Fruit fly (Drosophila melanogaster): Measurements from ENCODE around the gene Idi.

The Idi gene

DNA sequence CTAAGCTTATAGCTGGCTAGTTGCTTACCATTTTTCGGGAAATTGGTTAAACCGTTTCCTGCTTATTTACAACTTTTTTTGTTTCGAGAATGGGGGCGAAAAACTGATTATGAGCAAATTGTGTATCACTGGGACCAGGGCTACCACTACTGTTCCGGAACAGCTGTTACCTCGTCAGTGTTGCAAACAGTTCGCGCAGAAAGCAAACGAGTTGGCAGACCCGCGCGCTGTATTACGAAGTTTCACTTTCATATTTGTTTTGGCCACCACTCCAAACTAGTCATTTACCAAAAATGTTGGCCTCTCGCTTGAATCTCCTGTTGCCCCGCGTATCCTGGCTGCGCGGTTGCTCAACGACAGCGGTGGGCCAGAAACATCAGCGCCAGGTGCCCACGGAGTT is at the start of gene Idi, which contains the start of gene AP-2sigma:
Gene Idi (plus strand): TSS at position 204 of the 400 bp plus-strand sequence.
Gene AP-2sigma (minus strand): TSS at position 153 of the 400 bp plus-strand sequence.
- TF ChIP-seq noc (tag; optimal IDR thresholded peaks at IDR 0.05), result peak; percentile 26

- TF ChIP-seq noc (tag; optimal IDR thresholded peaks at IDR 0.05), result no peak
These were observed 46.4 kb upstream of the Idi start, which contains the start of the genes CG3337 and Nelf-A for dm6 chr3R:21223453-21224057. CG3337 (minus strand) TSS chr3R:21223584. Nelf-A (plus strand) TSS chr3R:21223704.

dm6 chr3R:21224230-21224629 is 45.7 kb upstream of the Idi start:
- no peak for TF ChIP-seq noc (tag; optimal IDR thresholded peaks at IDR 0.05)

DNA sequence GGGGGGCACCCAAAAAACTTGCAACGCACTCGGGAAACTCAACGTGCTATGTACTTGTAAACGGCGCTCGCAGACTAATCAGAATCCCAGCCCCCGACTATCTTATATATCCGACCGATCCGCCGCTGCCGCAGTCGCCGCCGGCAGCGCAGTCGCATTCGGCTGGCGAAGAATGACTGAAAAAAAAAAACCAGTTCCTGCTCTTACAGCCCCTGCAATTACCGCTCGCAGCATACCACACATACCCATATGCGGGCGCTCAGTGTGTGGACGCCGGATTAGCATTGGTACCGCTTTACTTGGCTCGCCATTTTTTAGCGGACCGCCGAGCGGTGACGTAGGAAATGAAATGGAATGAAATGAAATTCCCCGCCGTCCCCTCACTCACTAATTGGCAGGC is 32.8 kb upstream of the Idi start, which contains the start of gene e:
Gene e (minus strand): TSS at position 79 of the 400 bp plus-strand sequence.
- TF ChIP-seq noc (tag; optimal IDR thresholded peaks at IDR 0.05), result no peak

- TF ChIP-seq noc (tag; optimal IDR thresholded peaks at IDR 0.05), result no peak
These were observed 28.6 kb upstream of the Idi start for dm6 chr3R:21241332-21241731.

DNA sequence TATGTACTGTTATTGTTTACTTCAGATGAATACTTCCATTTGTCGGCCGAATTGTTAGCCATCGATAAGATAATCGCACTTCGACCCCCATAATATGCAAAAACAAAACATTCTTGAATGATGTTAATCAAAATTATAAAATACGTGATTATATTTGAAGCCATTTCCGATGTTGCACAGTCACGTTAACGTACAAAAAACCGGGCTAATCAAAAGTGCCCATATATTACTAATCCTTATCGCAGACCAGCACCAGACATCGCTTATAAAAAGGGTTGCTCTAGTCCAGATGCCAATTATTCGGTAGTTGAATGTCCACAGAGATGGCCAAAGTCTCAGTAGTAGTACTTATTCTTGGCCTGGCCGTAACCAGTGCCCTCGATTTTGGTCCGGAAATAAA is 27.6 kb upstream of the Idi start, which contains the start of gene CG5892:
Gene CG5892 (plus strand): TSS at position 301 of the 400 bp plus-strand sequence.
- TF ChIP-seq noc (tag; optimal IDR thresholded peaks at IDR 0.05), result no peak

DNA sequence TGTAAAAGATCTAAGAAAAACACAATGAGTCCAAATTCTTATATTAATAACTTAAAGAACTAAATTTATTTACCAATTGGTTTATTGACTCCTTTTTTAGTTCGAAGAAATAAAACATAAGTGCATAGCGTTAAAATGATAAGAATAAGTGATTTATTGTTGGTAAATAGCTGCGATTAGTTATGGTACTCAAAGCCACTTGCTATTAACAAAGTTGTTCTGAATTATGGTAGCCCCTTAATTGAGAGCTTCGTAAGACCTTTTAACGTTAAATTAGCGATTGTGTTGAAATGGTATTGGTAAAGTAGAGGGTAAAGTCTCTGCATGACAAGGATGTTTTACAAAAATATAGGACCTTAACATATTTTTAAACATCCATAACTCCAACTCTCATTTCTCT is 24.1 kb upstream of the Idi start:
- peak; percentile 72 for TF ChIP-seq noc (tag; optimal IDR thresholded peaks at IDR 0.05)

dm6 chr3R:21246492-21247061 is 23.3 kb upstream of the Idi start, which contains the start of gene ETHR:
ETHR (plus strand) TSS chr3R:21247011.
- no peak for TF ChIP-seq noc (tag; optimal IDR thresholded peaks at IDR 0.05)

- no peak for TF ChIP-seq noc (tag; optimal IDR thresholded peaks at IDR 0.05)
These were observed 17.4 kb upstream of the Idi start for dm6 chr3R:21252478-21252877.

dm6 chr3R:21254296-21254695 is 15.6 kb upstream of the Idi start:
- TF ChIP-seq noc (tag; optimal IDR thresholded peaks at IDR 0.05), result no peak

dm6 chr3R:21260795-21261194 is 9.1 kb upstream of the Idi start:
- no peak for TF ChIP-seq noc (tag; optimal IDR thresholded peaks at IDR 0.05)

- TF ChIP-seq noc (tag; optimal IDR thresholded peaks at IDR 0.05), result no peak
These were observed 6.7 kb upstream of the Idi start for dm6 chr3R:21263177-21263576.

DNA sequence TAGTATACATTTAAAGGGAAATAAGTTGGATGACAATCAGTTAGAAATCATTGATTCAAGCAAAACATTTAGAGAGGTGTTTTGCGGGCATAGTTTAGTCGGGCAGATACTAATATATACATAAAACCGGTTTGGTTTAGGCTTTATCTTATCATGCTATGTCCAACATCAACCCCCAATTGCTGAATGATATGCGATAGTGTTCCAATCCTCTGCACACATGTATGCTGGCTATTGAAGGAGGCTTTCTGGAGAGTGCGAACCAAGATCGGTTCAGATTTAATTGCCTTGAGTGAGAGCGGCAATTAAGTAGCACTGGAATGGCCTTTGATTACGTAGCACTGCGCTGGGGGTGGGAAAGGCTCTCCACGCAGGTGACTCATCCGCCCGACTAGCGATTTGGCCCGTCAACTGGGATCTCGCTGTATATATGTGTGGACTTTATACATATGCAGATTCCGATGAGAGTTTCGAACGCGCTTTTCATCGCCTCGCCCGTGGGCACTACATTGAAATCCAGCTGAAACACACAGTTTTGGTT is 1.9 kb upstream of the Idi start:
- TF ChIP-seq noc (tag; optimal IDR thresholded peaks at IDR 0.05), result no peak

DNA sequence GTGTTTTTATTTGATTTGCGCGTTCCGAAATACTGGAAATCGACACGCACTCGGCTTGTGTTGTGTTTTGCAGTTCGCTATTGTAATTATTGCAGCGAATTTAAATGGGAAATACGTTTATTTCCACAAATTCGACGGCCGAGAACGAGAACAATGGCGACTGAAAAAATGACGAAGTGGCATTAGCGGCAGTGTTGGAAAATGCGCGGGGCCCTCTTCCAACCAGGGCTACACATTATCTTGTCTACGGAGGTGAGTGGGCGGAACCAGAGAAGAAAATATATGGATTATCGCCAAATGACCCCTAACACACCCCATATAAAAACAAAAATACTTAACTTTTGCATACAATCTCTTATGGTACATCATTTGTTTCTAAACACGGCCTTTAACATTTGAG is 1.1 kb upstream of the Idi start, which contains the start of gene Rab1:
Gene Rab1 (minus strand): TSS at position 188 of the 400 bp plus-strand sequence.
- peak; percentile 18 for TF ChIP-seq noc (tag; optimal IDR thresholded peaks at IDR 0.05)

dm6 chr3R:21270609-21271143 is 750 bp downstream of the Idi start:
- TF ChIP-seq noc (tag; optimal IDR thresholded peaks at IDR 0.05), result no peak

DNA sequence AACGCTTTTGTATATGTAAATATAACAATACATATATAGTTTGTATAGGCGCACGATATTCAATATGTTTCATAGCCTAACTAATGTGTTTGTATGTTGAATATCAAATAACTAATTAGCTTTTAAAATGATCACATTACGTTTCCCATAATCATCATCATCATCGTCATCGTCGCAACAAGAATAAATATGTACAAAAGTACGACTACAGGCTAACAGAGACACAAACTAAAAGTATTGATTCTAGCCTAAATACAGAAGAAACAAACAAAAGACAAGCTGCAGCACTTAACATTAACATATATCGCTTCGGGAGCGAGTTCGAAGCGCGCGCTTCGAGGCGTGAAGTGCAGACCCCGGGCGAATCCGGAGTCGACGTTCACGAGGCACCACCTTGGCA is 1.3 kb downstream of the Idi start:
- TF ChIP-seq noc (tag; optimal IDR thresholded peaks at IDR 0.05), result no peak
